Fruit fly (Drosophila melanogaster) whole organism, embryonic: ENCODE measurements around the gene CG10301.

Experiments
- Aef1 ChIP-seq: fragments of 200-800 bp; sonication (Bioruptor generic); IDR thresholded peaks from 3 replicates; pipeline ENCODE4 v1.3.6; 2022; ENCODE audit warnings: missing biosample characterization, missing genetic modification characterization
- B-H2 ChIP-seq: fragments of 200-800 bp; sonication (Bioruptor generic); optimal IDR thresholded peaks from 2 replicates; lab custom pipeline; 2018; ENCODE audit warnings: missing biosample characterization, mild to moderate bottlenecking, missing genetic modification characterization
- Blimp-1 ChIP-seq: fragments of 200-800 bp; sonication (Bioruptor generic); optimal IDR thresholded peaks from 3 replicates; lab custom pipeline; 2018; ENCODE audit warnings: missing biosample characterization, missing genetic modification characterization, mild to moderate bottlenecking, moderate library complexity, missing genetic modification reagents
- CG10654 ChIP-seq: fragments of 200-800 bp; sonication (Bioruptor generic); optimal IDR thresholded peaks from 2 replicates; lab custom pipeline; 2016; ENCODE audit warnings: missing biosample characterization, missing genetic modification characterization
- CG12769 ChIP-seq: fragments of 200-800 bp; sonication (Bioruptor generic); optimal IDR thresholded peaks from 2 replicates; lab custom pipeline; 2019; ENCODE audit warnings: missing biosample characterization, mild to moderate bottlenecking, missing genetic modification characterization, moderate library complexity
- CG13894 ChIP-seq: fragments of 200-800 bp; sonication (Bioruptor generic); optimal IDR thresholded peaks from 3 replicates; lab custom pipeline; 2018; ENCODE audit warnings: missing biosample characterization, mild to moderate bottlenecking, missing genetic modification characterization, moderate library complexity
- CG16779 ChIP-seq: fragments of 200-800 bp; sonication (Bioruptor generic); IDR thresholded peaks from 2 replicates; pipeline ENCODE4 v1.3.6; 2022; ENCODE audit warnings: missing biosample characterization, missing genetic modification characterization
- CG18262 ChIP-seq: fragments of 200-800 bp; optimal IDR thresholded peaks from 3 replicates; lab custom pipeline; 2019; ENCODE audit warnings: missing biosample characterization, mild to moderate bottlenecking, missing genetic modification characterization, moderate library complexity
- CG18599 ChIP-seq: fragments of 200-800 bp; sonication (Bioruptor generic); optimal IDR thresholded peaks from 3 replicates; lab custom pipeline; 2017; ENCODE audit warnings: missing biosample characterization, missing genetic modification characterization, mild to moderate bottlenecking, moderate library complexity, missing genetic modification reagents
- CG18619 ChIP-seq: fragments of 200-800 bp; sonication (Bioruptor generic); optimal IDR thresholded peaks from 3 replicates; lab custom pipeline; 2017; ENCODE audit warnings: missing biosample characterization, mild to moderate bottlenecking, missing genetic modification characterization
- CG30431 ChIP-seq: fragments of 200-800 bp; sonication (Bioruptor generic); optimal IDR thresholded peaks from 2 replicates; lab custom pipeline; 2017; ENCODE audit warnings: missing biosample characterization, missing genetic modification characterization
- CG3065 ChIP-seq: fragments of 200-800 bp; sonication (Bioruptor generic); optimal IDR thresholded peaks from 2 replicates; lab custom pipeline; 2016; ENCODE audit warnings: missing biosample characterization, missing genetic modification characterization
- CG31365 ChIP-seq: fragments of 200-800 bp; sonication (Bioruptor generic); optimal IDR thresholded peaks from 2 replicates; lab custom pipeline; 2018; ENCODE audit warnings: missing biosample characterization, mild to moderate bottlenecking, missing genetic modification characterization
- CG33213 ChIP-seq: fragments of 200-800 bp; sonication (Bioruptor generic); optimal IDR thresholded peaks from 3 replicates; lab custom pipeline; 2016; ENCODE audit warnings: missing biosample characterization, missing genetic modification characterization
- CG3407 ChIP-seq: fragments of 200-800 bp; sonication (Bioruptor generic); optimal IDR thresholded peaks from 2 replicates; lab custom pipeline; 2018; ENCODE audit warnings: missing biosample characterization, mild to moderate bottlenecking, missing genetic modification characterization
- CG7271 ChIP-seq: fragments of 200-800 bp; sonication (Bioruptor generic); optimal IDR thresholded peaks from 2 replicates; lab custom pipeline; 2018; ENCODE audit warnings: missing biosample characterization, mild to moderate bottlenecking, missing genetic modification characterization, moderate library complexity
- CG7786 ChIP-seq: fragments of 200-800 bp; sonication (Bioruptor generic); optimal IDR thresholded peaks from 2 replicates; lab custom pipeline; 2016; ENCODE audit warnings: missing biosample characterization, missing genetic modification characterization
- CG8281 ChIP-seq: fragments of 200-800 bp; sonication (Bioruptor generic); optimal IDR thresholded peaks from 2 replicates; lab custom pipeline; 2018; ENCODE audit warnings: missing biosample characterization, mild to moderate bottlenecking, missing genetic modification characterization, moderate library complexity
- CG9817 ChIP-seq: fragments of 200-800 bp; sonication (Bioruptor generic); optimal IDR thresholded peaks from 2 replicates; lab custom pipeline; 2018; ENCODE audit warnings: missing biosample characterization, mild to moderate bottlenecking, missing genetic modification characterization, moderate library complexity
- Dll ChIP-seq: fragments of 200-800 bp; sonication (Bioruptor generic); IDR thresholded peaks from 4 replicates; pipeline ENCODE4 v1.3.6; 2022; ENCODE audit warnings: missing biosample characterization, missing genetic modification characterization; ENCODE audit not compliant: partially characterized antibody
- Doc2 ChIP-seq: fragments of 200-800 bp; sonication (Bioruptor generic); IDR thresholded peaks from 2 replicates; pipeline ENCODE4 v1.3.6; 2022; ENCODE audit warnings: missing biosample characterization, missing genetic modification characterization
- ERR ChIP-seq: fragments of 200-800 bp; sonication (Bioruptor generic); optimal IDR thresholded peaks from 2 replicates; lab custom pipeline; 2016; ENCODE audit warnings: missing biosample characterization, missing genetic modification characterization
- Hmr ChIP-seq: fragments of 200-800 bp; sonication (Bioruptor generic); optimal IDR thresholded peaks from 3 replicates; lab custom pipeline; 2017; ENCODE audit warnings: mild to moderate bottlenecking, missing biosample characterization, missing genetic modification reagents, missing genetic modification characterization
- Nf-YA ChIP-seq: fragments of 200-800 bp; sonication (Bioruptor generic); IDR thresholded peaks from 2 replicates; pipeline ENCODE4 v1.3.6; 2022; ENCODE audit warnings: missing biosample characterization, missing genetic modification characterization
- Oaz ChIP-seq: fragments of 200-800 bp; sonication (Bioruptor generic); IDR thresholded peaks from 2 replicates; pipeline ENCODE4 v1.3.6; 2022; ENCODE audit warnings: missing biosample characterization, missing genetic modification characterization
- Rfx ChIP-seq: fragments of 200-800 bp; sonication (Bioruptor generic); IDR thresholded peaks from 2 replicates; pipeline ENCODE4 v1.3.6; 2022; ENCODE audit warnings: missing biosample characterization, missing genetic modification characterization
- Tbp ChIP-seq: fragments of >200 bp; optimal IDR thresholded peaks from 2 replicates; lab custom pipeline; 2018; ENCODE audit warnings: missing biosample characterization, missing genetic modification characterization
- ash1 ChIP-seq: fragments of 200-800 bp; sonication (Bioruptor generic); optimal IDR thresholded peaks from 2 replicates; lab custom pipeline; 2018; ENCODE audit warnings: missing biosample characterization, mild to moderate bottlenecking, missing genetic modification characterization
- az2 ChIP-seq: fragments of 200-800 bp; sonication (Bioruptor generic); optimal IDR thresholded peaks from 3 replicates; lab custom pipeline; 2016; ENCODE audit warnings: missing biosample characterization, missing genetic modification characterization
- bigmax ChIP-seq: fragments of 200-800 bp; sonication (Bioruptor generic); optimal IDR thresholded peaks from 2 replicates; lab custom pipeline; 2018; ENCODE audit warnings: missing biosample characterization, mild to moderate bottlenecking, missing genetic modification characterization
- btn ChIP-seq: fragments of 200-800 bp; sonication (Bioruptor generic); optimal IDR thresholded peaks from 2 replicates; lab custom pipeline; 2016; ENCODE audit warnings: missing biosample characterization, missing genetic modification characterization
- da ChIP-seq: fragments of 200-800 bp; sonication (Bioruptor generic); optimal IDR thresholded peaks from 2 replicates; lab custom pipeline; 2016; ENCODE audit warnings: missing biosample characterization, missing genetic modification characterization
- dysf ChIP-seq: fragments of 200-800 bp; sonication (Bioruptor generic); IDR thresholded peaks from 3 replicates; pipeline ENCODE4 v1.3.6; 2022; ENCODE audit warnings: missing biosample characterization, missing genetic modification characterization
- ewg ChIP-seq: fragments of 200-800 bp; sonication (Bioruptor generic); optimal IDR thresholded peaks from 3 replicates; lab custom pipeline; 2017; ENCODE audit warnings: mild to moderate bottlenecking, missing biosample characterization, missing genetic modification reagents, missing genetic modification characterization
- fu2 ChIP-seq: fragments of 200-800 bp; sonication (Bioruptor generic); optimal IDR thresholded peaks from 2 replicates; lab custom pipeline; 2016; ENCODE audit warnings: missing biosample characterization, missing genetic modification characterization
- grau ChIP-seq: fragments of 200-800 bp; optimal IDR thresholded peaks from 3 replicates; lab custom pipeline; 2019; ENCODE audit warnings: missing biosample characterization, mild to moderate bottlenecking, missing genetic modification characterization, moderate library complexity
- her ChIP-seq: fragments of 200-800 bp; sonication (Bioruptor generic); optimal IDR thresholded peaks from 2 replicates; lab custom pipeline; 2016; ENCODE audit warnings: missing biosample characterization, missing genetic modification characterization
- hkb ChIP-seq, 2 experiments: fragments of 200-800 bp in 1 of 2; fragments of >200 bp in 1 of 2; sonication (Bioruptor generic) in 1 of 2; IDR thresholded peaks in 1 of 2; optimal IDR thresholded peaks in 1 of 2; 2 replicates each; pipeline versions ENCODE4 v1.3.6 to Lab custom; 2017 to 2022; ENCODE audit warnings: missing biosample characterization in 1 of 2, missing genetic modification characterization in 1 of 2
- hth ChIP-seq: fragments of >200 bp; optimal IDR thresholded peaks from 2 replicates; lab custom pipeline; 2017; ENCODE audit warnings: inconsistent platforms
- insv ChIP-seq, 2 experiments: fragments of 200-800 bp; sonication (Bioruptor generic); optimal IDR thresholded peaks; 3 replicates each; lab custom pipeline; 2016 to 2018; ENCODE audit warnings: missing biosample characterization in 2 of 2, missing genetic modification characterization in 2 of 2
- knrl ChIP-seq: fragments of 200-800 bp; sonication (Bioruptor generic); IDR thresholded peaks from 3 replicates; pipeline ENCODE4 v1.3.6; 2022; ENCODE audit warnings: missing biosample characterization, missing genetic modification characterization; ENCODE audit not compliant: partially characterized antibody
- lbe ChIP-seq: fragments of 200-800 bp; sonication (Bioruptor generic); optimal IDR thresholded peaks from 2 replicates; lab custom pipeline; 2016; ENCODE audit warnings: missing biosample characterization, mild to moderate bottlenecking, missing genetic modification characterization
- pum ChIP-seq: fragments of 200-800 bp; sonication (Bioruptor generic); optimal IDR thresholded peaks from 2 replicates; lab custom pipeline; 2016; ENCODE audit warnings: missing biosample characterization, missing genetic modification characterization
- sd ChIP-seq: fragments of 200-800 bp; sonication (Bioruptor generic); optimal IDR thresholded peaks from 3 replicates; lab custom pipeline; 2018; ENCODE audit warnings: missing biosample characterization, mild to moderate bottlenecking, missing genetic modification characterization, moderate library complexity
- stc ChIP-seq: fragments of 200-800 bp; sonication (Bioruptor generic); IDR thresholded peaks from 2 replicates; pipeline ENCODE4 v1.3.6; 2022; ENCODE audit warnings: missing biosample characterization, missing genetic modification characterization
- tap ChIP-seq: fragments of 200-800 bp; optimal IDR thresholded peaks from 3 replicates; lab custom pipeline; 2019; ENCODE audit warnings: missing biosample characterization, mild to moderate bottlenecking, missing genetic modification characterization, moderate library complexity
- tll ChIP-seq, 2 experiments: fragments of 200-800 bp in 1 of 2; fragments of >200 bp in 1 of 2; sonication (Bioruptor generic) in 1 of 2; optimal IDR thresholded peaks; 2 replicates each; lab custom pipeline; 2017 to 2019; ENCODE audit warnings: missing biosample characterization in 2 of 2, missing genetic modification characterization in 2 of 2, mild to moderate bottlenecking in 1 of 2, moderate library complexity in 1 of 2
- tx ChIP-seq: fragments of 200-800 bp; sonication (Bioruptor generic); optimal IDR thresholded peaks from 2 replicates; lab custom pipeline; 2016; ENCODE audit warnings: missing biosample characterization, missing genetic modification characterization
- vnd ChIP-seq: fragments of 200-800 bp; sonication (Bioruptor generic); IDR thresholded peaks from 3 replicates; pipeline ENCODE4 v1.3.6; 2022; ENCODE audit warnings: missing biosample characterization, missing genetic modification characterization; ENCODE audit not compliant: partially characterized antibody

CG10301 gene

DNA sequence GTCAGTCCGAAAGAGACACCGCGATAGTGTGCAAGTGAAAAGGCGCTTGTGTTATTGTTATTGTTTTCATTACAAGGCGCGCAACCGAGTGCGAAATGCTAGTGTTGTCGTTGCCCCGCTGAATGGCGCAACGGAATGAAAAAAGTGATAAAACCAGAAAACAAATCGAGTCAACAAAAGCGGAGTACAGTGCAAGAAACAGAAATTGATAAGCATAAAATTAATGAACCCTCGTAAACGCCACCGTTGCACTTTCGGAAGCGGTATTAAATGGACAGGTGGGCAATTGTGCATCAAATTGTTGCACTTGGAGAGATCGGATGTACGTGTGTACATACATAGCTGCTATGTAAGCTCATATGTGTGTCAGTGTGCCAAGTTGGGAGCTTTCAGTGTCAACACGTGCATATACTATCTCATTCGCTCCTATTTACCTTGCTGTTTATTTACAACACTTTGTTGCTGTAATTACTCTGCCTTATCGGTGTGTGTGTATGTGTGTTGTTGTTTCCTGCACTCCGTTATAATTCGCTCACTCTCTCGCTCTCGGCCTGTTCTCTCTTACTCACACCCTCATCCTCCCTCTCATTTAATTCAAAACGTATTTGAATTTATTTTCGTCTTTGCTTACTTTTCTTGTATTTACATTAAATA, 13.6 kb downstream of the CG10301 start (continued):
- no peak for TF ChIP-seq CG12769
- no peak for TF ChIP-seq CG13894 (tag; lab: Kevin White, UChicago)
- no peak for TF ChIP-seq B-H2
- TF ChIP-seq CG9817 (tag; lab: Kevin White, UChicago): peak; percentile 7
- no peak for TF ChIP-seq Aef1 (GFP tag; lab: Robert Waterston, UW)
- TF ChIP-seq Tbp: no peak
- no peak for TF ChIP-seq CG7786 (GFP tag; lab: Kevin White, UChicago)
- peak; percentile 75 for TF ChIP-seq CG3407 (GFP tag; lab: Kevin White, UChicago)
- TF ChIP-seq her (GFP tag; lab: Kevin White, UChicago): peak; percentile 27
- TF ChIP-seq grau (tag; lab: Kevin White, UChicago): no peak
- peak; percentile 61 for TF ChIP-seq CG33213 (GFP tag; lab: Kevin White, UChicago)
- TF ChIP-seq vnd (GFP tag; lab: Robert Waterston, UW): no peak
- no peak for TF ChIP-seq btn (GFP tag; lab: Kevin White, UChicago)
- TF ChIP-seq CG31365 (tag; lab: Kevin White, UChicago): peak; percentile 82
- TF ChIP-seq pum: peak; percentile 10
- peak; percentile 52 for TF ChIP-seq CG8281 (tag; lab: Kevin White, UChicago)
- no peak for TF ChIP-seq tll (GFP tag; optimal IDR thresholded peaks at IDR 0.05; lab: Kevin White, UChicago)
- TF ChIP-seq CG10654 (GFP tag; lab: Kevin White, UChicago): no peak
- TF ChIP-seq sd (tag; lab: Kevin White, UChicago): no peak
- TF ChIP-seq hth (lab: Kevin White, UChicago): no peak
- peak; percentile 26 for TF ChIP-seq bigmax (GFP tag; lab: Kevin White, UChicago)
- no peak for TF ChIP-seq tx
- peak; percentile 75 for TF ChIP-seq Blimp-1 (GFP tag; lab: Kevin White, UChicago)
- no peak for TF ChIP-seq CG18619
- no peak for TF ChIP-seq Oaz (GFP tag; lab: Robert Waterston, UW)
- peak; percentile 42; the same call in 1 of the 3 replicates for TF ChIP-seq dysf (GFP tag; lab: Robert Waterston, UW)
- TF ChIP-seq CG7271 (tag; lab: Kevin White, UChicago): no peak
- no peak for TF ChIP-seq ERR (GFP tag; lab: Kevin White, UChicago)
- no peak for TF ChIP-seq knrl
- TF ChIP-seq lbe (GFP tag; lab: Kevin White, UChicago): peak; percentile 39
- peak; percentile 86 for TF ChIP-seq Nf-YA
- peak; percentile 51 for TF ChIP-seq Hmr (GFP tag; lab: Kevin White, UChicago)
- peak; percentile 9 for TF ChIP-seq CG18262 (tag; lab: Kevin White, UChicago)
- TF ChIP-seq CG3065: no peak
- TF ChIP-seq fu2 (GFP tag; lab: Kevin White, UChicago): no peak
- TF ChIP-seq Doc2: no peak
- TF ChIP-seq tap (tag; lab: Kevin White, UChicago): peak; percentile 76
- TF ChIP-seq ash1 (GFP tag; lab: Kevin White, UChicago): peak; percentile 4
- TF ChIP-seq az2 (GFP tag; lab: Kevin White, UChicago): no peak
- no peak for TF ChIP-seq da (GFP tag; lab: Kevin White, UChicago)
- peak in 1 of 2 experiments; percentile 32 for TF ChIP-seq insv (GFP tag; optimal IDR thresholded peaks at IDR 0.05; lab: Kevin White, UChicago)
- no peak for TF ChIP-seq CG18599 (GFP tag; lab: Kevin White, UChicago)
- peak; percentile 73 for TF ChIP-seq stc
- TF ChIP-seq CG30431 (GFP tag; lab: Kevin White, UChicago): no peak
- TF ChIP-seq Rfx (GFP tag; lab: Robert Waterston, UW): peak; percentile 58; the same call in 1 of the 2 replicates
- TF ChIP-seq Dll (GFP tag; lab: Robert Waterston, UW): no peak
- TF ChIP-seq ewg: no peak
- no peak for TF ChIP-seq hkb (optimal IDR thresholded peaks at IDR 0.05; lab: Kevin White, UChicago)
- peak; percentile 89 for TF ChIP-seq hkb (GFP tag; IDR thresholded peaks at IDR 0.05; lab: Robert Waterston, UW)
- no peak for TF ChIP-seq CG16779
